Worm (Caenorhabditis elegans): ENCODE data around the gene C16B8.2.

DNA sequence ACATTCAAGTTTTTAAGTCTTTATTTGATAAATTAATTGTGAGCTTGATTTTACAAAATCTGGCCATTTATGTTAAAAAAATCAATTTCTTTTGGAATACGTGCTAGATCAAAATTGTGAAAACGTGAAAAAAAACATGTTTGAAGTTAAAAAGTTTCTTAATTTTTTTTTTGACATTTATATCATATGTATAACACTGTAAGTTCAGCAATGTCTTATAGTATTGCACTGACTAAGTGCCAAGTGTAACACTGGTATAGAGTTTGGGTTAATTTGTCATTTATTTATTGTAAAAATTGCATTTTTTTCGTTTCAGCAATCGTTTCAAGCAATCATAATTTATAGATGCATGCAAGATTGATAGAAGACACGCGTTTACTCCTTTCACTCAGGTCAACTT is 28.3 kb downstream of the C16B8.2 start:
- no peak for TF ChIP-seq mxl-1 (tag; optimal IDR thresholded peaks at IDR 0.05)
- no peak for TF ChIP-seq unc-130 (GFP tag; optimal IDR thresholded peaks at IDR 0.05)
- TF ChIP-seq dox-1 (GFP tag; IDR thresholded peaks at IDR 0.05) = no peak
- no peak for TF ChIP-seq tbp1 (GFP tag; optimal IDR thresholded peaks at IDR 0.05)
- no peak for TF ChIP-seq hmg-1.2 (GFP tag; IDR thresholded peaks at IDR 0.05)
- TF ChIP-seq Y53G8AR.9 (GFP tag; conservative IDR thresholded peaks at IDR 0.05) = no peak
- TF ChIP-seq nfya-1 (tag; optimal IDR thresholded peaks at IDR 0.05; ENCODE audit: borderline replicate concordance, insufficient read depth) = no peak
- no peak for TF ChIP-seq nfya-2 (GFP tag; IDR thresholded peaks at IDR 0.05)
- no peak for TF ChIP-seq ama-1 (optimal IDR thresholded peaks at IDR 0.05)
- TF ChIP-seq ama-1 (GFP tag; optimal IDR thresholded peaks at IDR 0.05) = no peak
- no peak for TF ChIP-seq attf-5 (GFP tag; optimal IDR thresholded peaks at IDR 0.05)

Data from whole organism, young adult.